Worm (Caenorhabditis elegans) whole organism, early embryonic: ENCODE measurements around the gene coa-4.

Source experiments
- aly-1 ChIP-seq: sonication (generic microtip); optimal IDR thresholded peaks from 2 replicates; lab custom pipeline; 2016; ENCODE audit warnings: missing genetic modification characterization, missing compliant biosample characterization
- ama-1 ChIP-seq: fragments of 150-350 bp; optimal IDR thresholded peaks from 2 replicates; lab custom pipeline; 2014
- ets-7 ChIP-seq: sonication (generic microtip); optimal IDR thresholded peaks from 2 replicates; lab custom pipeline; 2016; ENCODE audit warnings: missing genotype, missing genetic modification characterization, missing compliant biosample characterization
- hmbx-1 ChIP-seq: sonication (generic microtip); optimal IDR thresholded peaks from 2 replicates; lab custom pipeline; 2016; ENCODE audit warnings: mild to moderate bottlenecking, missing genetic modification characterization, missing compliant biosample characterization
- hmg-4 ChIP-seq: fragments of 200-800 bp; sonication (Bioruptor generic); optimal IDR thresholded peaks from 2 replicates; lab custom pipeline; 2018; ENCODE audit warnings: mild to moderate bottlenecking, missing genetic modification characterization, missing compliant biosample characterization
- hnd-1 ChIP-seq: sonication (generic microtip); optimal IDR thresholded peaks from 2 replicates; lab custom pipeline; 2016; ENCODE audit warnings: missing genetic modification characterization, missing compliant biosample characterization
- pes-1 ChIP-seq: fragments of 200-800 bp; sonication (Bioruptor generic); IDR thresholded peaks from 2 replicates; pipeline ENCODE4 v1.3.6; 2022; ENCODE audit warnings: missing genetic modification reagents, missing genetic modification characterization, missing compliant biosample characterization
- scrt-1 ChIP-seq: fragments of 200-800 bp; sonication (Bioruptor generic); IDR thresholded peaks from 2 replicates; pipeline ENCODE4 v1.3.6; 2022; ENCODE audit warnings: missing genetic modification characterization, missing compliant biosample characterization
- sea-1 ChIP-seq: fragments of 200-800 bp; sonication (Bioruptor generic); conservative IDR thresholded peaks from 2 replicates; pipeline ENCODE4 v1.3.6; 2022; ENCODE audit warnings: missing genetic modification characterization, missing compliant biosample characterization
- tbx-11 ChIP-seq: fragments of 200-800 bp; sonication (Bioruptor generic); IDR thresholded peaks from 2 replicates; pipeline ENCODE4 v1.3.6; 2022; ENCODE audit warnings: missing genetic modification characterization, missing compliant biosample characterization
- tbx-37 ChIP-seq: fragments of 200-800 bp; sonication (Bioruptor generic); conservative IDR thresholded peaks from 2 replicates; pipeline ENCODE4 v1.3.6; 2022; ENCODE audit warnings: missing genetic modification reagents, missing genetic modification characterization, missing compliant biosample characterization
- tra-4 ChIP-seq: sonication (generic microtip); optimal IDR thresholded peaks from 2 replicates; lab custom pipeline; 2017; ENCODE audit warnings: missing genetic modification characterization, missing compliant biosample characterization

DNA sequence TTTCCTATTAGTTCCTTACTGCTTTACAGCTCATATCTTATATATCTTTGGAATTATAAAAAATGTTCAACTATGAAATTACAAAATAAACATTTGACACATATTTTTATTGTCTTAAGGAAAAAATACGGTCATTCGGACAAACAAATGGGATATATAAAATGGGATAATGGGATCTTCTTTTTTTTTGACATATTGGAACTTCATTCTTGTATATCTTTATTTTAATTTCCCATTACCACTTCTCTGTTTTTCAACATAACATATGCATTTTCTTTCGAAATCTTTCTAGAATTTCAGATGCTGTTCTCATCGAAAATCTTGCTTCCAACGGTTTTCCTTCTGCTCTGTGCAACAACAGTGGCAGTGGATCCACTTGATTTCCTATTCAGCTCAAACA, 49.4 kb upstream of the coa-4 start, which contains the start of gene C10C5.7:
- TF ChIP-seq ama-1 (lab: Kevin White, UChicago) = no peak
- TF ChIP-seq aly-1 (tag; lab: Kevin White, UChicago) = no peak
- no peak for TF ChIP-seq hnd-1 (tag; lab: Kevin White, UChicago)
- TF ChIP-seq hmg-4 (GFP tag; lab: Kevin White, UChicago) = no peak
- TF ChIP-seq pes-1 (GFP tag; lab: Robert Waterston, UW) = no peak
- no peak for TF ChIP-seq tbx-37 (GFP tag; lab: Robert Waterston, UW)
- TF ChIP-seq hmbx-1 (tag; lab: Kevin White, UChicago) = no peak
- no peak for TF ChIP-seq ets-7 (tag; lab: Kevin White, UChicago)
- TF ChIP-seq tbx-11 = no peak
- no peak for TF ChIP-seq scrt-1 (GFP tag; lab: Robert Waterston, UW)
- TF ChIP-seq sea-1 = no peak
- TF ChIP-seq tra-4 (tag; lab: Kevin White, UChicago) = no peak
